Fruit fly (Drosophila melanogaster): ENCODE measurements around the gene CG10137.
A peak's percentile ranks its signal among the peaks of the same experiment; 100 is the strongest.

The CG10137 gene

DNA sequence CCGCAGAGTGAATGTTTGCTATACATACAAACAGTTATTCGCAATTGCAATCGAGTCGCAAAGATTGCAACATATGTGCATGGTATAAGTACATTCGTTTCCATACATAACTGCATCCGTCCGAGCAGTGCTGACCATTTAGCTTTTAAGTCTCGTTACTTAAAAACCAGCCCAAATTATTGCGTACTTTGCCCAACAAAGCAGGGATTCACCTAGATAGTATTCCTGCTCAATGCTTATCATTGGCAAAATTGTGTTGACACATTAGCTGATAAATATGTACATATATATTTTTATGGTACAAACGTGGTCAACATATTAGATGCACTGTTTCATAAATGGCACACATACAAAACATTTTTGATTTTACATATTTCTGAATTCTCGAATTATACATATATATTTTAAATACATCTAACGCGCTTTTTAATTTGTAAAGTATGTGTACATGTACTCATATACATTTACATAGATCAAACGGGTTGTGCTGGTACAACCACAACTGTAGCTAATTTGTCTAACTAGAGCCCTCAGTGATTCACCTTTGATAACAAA, 16.6 kb downstream of the CG10137 start:
- peak; percentile 57 for TF ChIP-seq brk (GFP tag; optimal IDR thresholded peaks at IDR 0.05)
- peak; percentile 16 for TF ChIP-seq Myc (optimal IDR thresholded peaks at IDR 0.05)
- peak; percentile 19 for TF ChIP-seq h (GFP tag; optimal IDR thresholded peaks at IDR 0.05)
- no peak for TF ChIP-seq Rel (GFP tag; optimal IDR thresholded peaks at IDR 0.05)
- peak; percentile 96 for TF ChIP-seq Rel (tag; optimal IDR thresholded peaks at IDR 0.05)
- TF ChIP-seq Hnf4 (GFP tag; optimal IDR thresholded peaks at IDR 0.05): peak; percentile 14
- TF ChIP-seq Mio (GFP tag; optimal IDR thresholded peaks at IDR 0.05): no peak

DNA sequence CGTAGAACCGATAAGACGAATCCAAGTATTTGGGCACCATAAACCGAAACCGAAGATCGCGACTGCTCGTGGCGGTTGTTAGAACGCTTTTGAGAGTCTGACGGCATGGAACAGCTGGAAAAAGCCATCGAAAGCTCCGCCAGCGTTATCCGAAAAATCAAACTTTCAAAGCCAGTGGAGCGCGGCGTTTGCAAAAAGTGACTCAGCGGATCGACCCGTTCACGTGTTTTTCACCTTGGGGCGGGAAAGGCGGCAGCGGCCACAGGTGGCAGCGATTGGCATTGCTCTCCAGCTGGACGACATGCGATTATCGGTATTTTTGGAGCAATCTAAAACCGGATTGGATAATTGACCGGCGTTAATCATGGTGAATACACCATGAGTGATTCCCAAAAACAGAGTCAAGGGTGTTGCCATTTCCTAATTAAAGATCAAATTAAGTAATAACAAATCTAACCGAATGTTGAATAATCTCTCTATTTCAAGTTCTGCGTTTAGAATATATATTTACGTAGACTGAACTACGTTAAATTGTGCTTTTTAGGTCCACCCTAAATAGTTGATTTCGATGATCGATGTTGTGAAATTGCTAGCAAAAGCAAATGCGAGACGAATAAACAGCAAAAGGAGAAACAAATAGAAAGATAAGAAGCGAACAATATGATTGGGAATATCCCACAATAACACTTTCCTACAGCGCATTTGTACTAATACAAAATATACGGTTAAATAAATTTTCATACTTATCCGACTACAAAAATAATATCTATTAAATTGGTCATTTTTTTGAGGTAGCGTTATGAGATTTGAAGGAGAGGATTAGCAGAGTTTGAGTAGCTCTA, 20.6 kb downstream of the CG10137 start, which contains the start of gene CG10337:
Gene CG10337 (minus strand): TSS at position 91 of the 842 bp plus-strand sequence.
- no peak for TF ChIP-seq GATAd (GFP tag; optimal IDR thresholded peaks at IDR 0.05)
- peak; percentile 14 for TF ChIP-seq woc (GFP tag; optimal IDR thresholded peaks at IDR 0.05)
- peak in 1 of 2 experiments; percentile 7 for TF ChIP-seq dl (GFP tag; optimal IDR thresholded peaks at IDR 0.05; ENCODE audit: insufficient read depth in 1 of 2, partially characterized antibody in 2 of 2)
- TF ChIP-seq dsf (GFP tag; optimal IDR thresholded peaks at IDR 0.05; ENCODE audit: borderline replicate concordance): no peak
- TF ChIP-seq br (GFP tag; optimal IDR thresholded peaks at IDR 0.05): peak; percentile 47
- TF ChIP-seq rgr (GFP tag; optimal IDR thresholded peaks at IDR 0.05): peak; percentile 38
- TF ChIP-seq Jra (GFP tag; optimal IDR thresholded peaks at IDR 0.05): peak; percentile 60
- TF ChIP-seq foxo (GFP tag; optimal IDR thresholded peaks at IDR 0.05): peak in 1 of 2 experiments; percentile 59
- peak; percentile 4 for TF ChIP-seq CG9705 (GFP tag; optimal IDR thresholded peaks at IDR 0.05)
- no peak for TF ChIP-seq jim (GFP tag; optimal IDR thresholded peaks at IDR 0.05)
- TF ChIP-seq Dif (GFP tag; optimal IDR thresholded peaks at IDR 0.05; ENCODE audit: partially characterized antibody): no peak
- peak; percentile 51 for TF ChIP-seq Sp1 (GFP tag; optimal IDR thresholded peaks at IDR 0.05)
- peak; percentile 86 for TF ChIP-seq psq (GFP tag; optimal IDR thresholded peaks at IDR 0.05)
- TF ChIP-seq tai (GFP tag; optimal IDR thresholded peaks at IDR 0.05): peak; percentile 34
- TF ChIP-seq Hr78 (GFP tag; optimal IDR thresholded peaks at IDR 0.05): no peak
- TF ChIP-seq Rel (GFP tag; optimal IDR thresholded peaks at IDR 0.05): no peak
- TF ChIP-seq Rel (tag; optimal IDR thresholded peaks at IDR 0.05): peak; percentile 70
- no peak for TF ChIP-seq lola (GFP tag; optimal IDR thresholded peaks at IDR 0.05)
- TF ChIP-seq CG32264 (GFP tag; optimal IDR thresholded peaks at IDR 0.05): peak; percentile 6
- peak; percentile 51 for TF ChIP-seq fru (GFP tag; optimal IDR thresholded peaks at IDR 0.05)
- TF ChIP-seq Vsx2 (GFP tag; optimal IDR thresholded peaks at IDR 0.05; ENCODE audit: partially characterized antibody): no peak
- no peak for TF ChIP-seq Hr83 (GFP tag; optimal IDR thresholded peaks at IDR 0.05; ENCODE audit: poor library complexity, severe bottlenecking)
- no peak for TF ChIP-seq Dfd (GFP tag; optimal IDR thresholded peaks at IDR 0.05)
- TF ChIP-seq OdsH (GFP tag; optimal IDR thresholded peaks at IDR 0.05): peak; percentile 10
- TF ChIP-seq sv (GFP tag; optimal IDR thresholded peaks at IDR 0.05): peak; percentile 43
- peak; percentile 23 for TF ChIP-seq HLH106 (tag; optimal IDR thresholded peaks at IDR 0.05)
- TF ChIP-seq Abd-B (GFP tag; optimal IDR thresholded peaks at IDR 0.05): no peak
- TF ChIP-seq pan (optimal IDR thresholded peaks at IDR 0.05): no peak
- TF ChIP-seq h (GFP tag; optimal IDR thresholded peaks at IDR 0.05): peak; percentile 45
- TF ChIP-seq sage (GFP tag; optimal IDR thresholded peaks at IDR 0.05): no peak
- no peak for TF ChIP-seq Myc (optimal IDR thresholded peaks at IDR 0.05)
- TF ChIP-seq ey (GFP tag; optimal IDR thresholded peaks at IDR 0.05): peak; percentile 35
- no peak for TF ChIP-seq brk (GFP tag; optimal IDR thresholded peaks at IDR 0.05)
- TF ChIP-seq usp (GFP tag; optimal IDR thresholded peaks at IDR 0.05): no peak
- no peak for TF ChIP-seq N (GFP tag; optimal IDR thresholded peaks at IDR 0.05)
- TF ChIP-seq Mio (GFP tag; optimal IDR thresholded peaks at IDR 0.05): no peak
- TF ChIP-seq Hnf4 (GFP tag; optimal IDR thresholded peaks at IDR 0.05): no peak
- no peak for TF ChIP-seq CrebA (GFP tag; optimal IDR thresholded peaks at IDR 0.05; ENCODE audit: borderline replicate concordance)
- no peak for TF ChIP-seq dmrt93B (GFP tag; optimal IDR thresholded peaks at IDR 0.05)
